Fruit fly (Drosophila melanogaster) whole organism, adult: ENCODE data around the gene eIF1A.
A peak's percentile ranks its signal among the peaks of the same experiment; 100 is the strongest.

Experiments used
- CG11617 ChIP-seq: fragments of 200-800 bp; sonication (Bioruptor generic); optimal IDR thresholded peaks from 2 replicates; lab custom pipeline; 2017; ENCODE audit warnings: mild to moderate bottlenecking, missing biosample characterization, missing genetic modification reagents, missing genetic modification characterization
- CG12768 ChIP-seq: fragments of 200-800 bp; sonication (Bioruptor generic); optimal IDR thresholded peaks from 2 replicates; lab custom pipeline; 2017; ENCODE audit warnings: missing biosample characterization, missing genetic modification characterization, mild to moderate bottlenecking, moderate library complexity, missing genetic modification reagents
- CG14711 ChIP-seq: fragments of 200-800 bp; sonication (Bioruptor generic); optimal IDR thresholded peaks from 2 replicates; lab custom pipeline; 2018; ENCODE audit warnings: missing biosample characterization, mild to moderate bottlenecking, missing genetic modification characterization, moderate library complexity
- CG1620 ChIP-seq: fragments of 200-800 bp; sonication (Bioruptor generic); optimal IDR thresholded peaks from 2 replicates; lab custom pipeline; 2016; ENCODE audit warnings: missing biosample characterization, missing genetic modification characterization
- CG33017 ChIP-seq: fragments of 200-800 bp; sonication (Bioruptor generic); optimal IDR thresholded peaks from 2 replicates; lab custom pipeline; 2018; ENCODE audit warnings: missing biosample characterization, mild to moderate bottlenecking, missing genetic modification characterization, moderate library complexity
- CG5204 ChIP-seq: fragments of 200-800 bp; sonication (Bioruptor generic); optimal IDR thresholded peaks from 2 replicates; lab custom pipeline; 2016; ENCODE audit warnings: missing biosample characterization, missing genetic modification characterization
- CG7045 ChIP-seq: fragments of 200-800 bp; sonication (Bioruptor generic); optimal IDR thresholded peaks from 2 replicates; lab custom pipeline; 2017; ENCODE audit warnings: missing biosample characterization, mild to moderate bottlenecking, missing genetic modification characterization
- CG7101 ChIP-seq: fragments of 200-800 bp; sonication (Bioruptor generic); optimal IDR thresholded peaks from 2 replicates; lab custom pipeline; 2018; ENCODE audit warnings: missing biosample characterization, mild to moderate bottlenecking, missing genetic modification characterization, moderate library complexity
- Clk ChIP-seq: fragments of 200-800 bp; sonication (Bioruptor generic); optimal IDR thresholded peaks from 2 replicates; lab custom pipeline; 2017; ENCODE audit warnings: missing biosample characterization, missing genetic modification characterization
- Crg-1 ChIP-seq: fragments of 200-800 bp; sonication (Bioruptor generic); optimal IDR thresholded peaks from 2 replicates; lab custom pipeline; 2016; ENCODE audit warnings: missing biosample characterization, missing genetic modification characterization
- Hr96 ChIP-seq: fragments of 200-800 bp; sonication (Bioruptor generic); optimal IDR thresholded peaks from 2 replicates; lab custom pipeline; 2016; ENCODE audit warnings: missing biosample characterization, missing genetic modification characterization
- Mnt ChIP-seq: fragments of 200-800 bp; sonication (Bioruptor generic); optimal IDR thresholded peaks from 2 replicates; lab custom pipeline; 2016; ENCODE audit warnings: missing biosample characterization, mild to moderate bottlenecking, missing genetic modification characterization
- bab1 ChIP-seq: fragments of 200-800 bp; sonication (Bioruptor generic); optimal IDR thresholded peaks from 3 replicates; lab custom pipeline; 2019; ENCODE audit warnings: missing biosample characterization, mild to moderate bottlenecking, missing genetic modification characterization, moderate library complexity
- cic ChIP-seq: fragments of 200-800 bp; sonication (Bioruptor generic); optimal IDR thresholded peaks from 2 replicates; lab custom pipeline; 2017; ENCODE audit warnings: missing biosample characterization, mild to moderate bottlenecking, missing genetic modification characterization, moderate library complexity
- cnc ChIP-seq, 2 experiments: fragments of >200 bp; optimal IDR thresholded peaks; 2 replicates each; lab custom pipeline; 2017
- kay ChIP-seq: fragments of 200-800 bp; sonication (Bioruptor generic); peaks from one replicate; lab custom pipeline; 2016; ENCODE audit warnings: missing biosample characterization, missing genetic modification characterization, borderline replicate concordance
- ovo ChIP-seq: fragments of 200-800 bp; sonication (Bioruptor generic); optimal IDR thresholded peaks from 2 replicates; lab custom pipeline; 2016; ENCODE audit warnings: missing biosample characterization, missing genetic modification characterization
- pad ChIP-seq: fragments of 200-800 bp; sonication (Bioruptor generic); optimal IDR thresholded peaks from 3 replicates; lab custom pipeline; 2017; ENCODE audit warnings: missing biosample characterization, missing genetic modification characterization, mild to moderate bottlenecking, moderate library complexity, missing genetic modification reagents
- tj ChIP-seq: fragments of 200-800 bp; sonication (Bioruptor generic); optimal IDR thresholded peaks from 3 replicates; lab custom pipeline; 2017; ENCODE audit warnings: missing biosample characterization, mild to moderate bottlenecking, missing genetic modification characterization, moderate library complexity
- toe ChIP-seq: fragments of 200-800 bp; sonication (Bioruptor generic); optimal IDR thresholded peaks from 2 replicates; lab custom pipeline; 2016; ENCODE audit warnings: missing biosample characterization, missing genetic modification characterization

The eIF1A gene

DNA sequence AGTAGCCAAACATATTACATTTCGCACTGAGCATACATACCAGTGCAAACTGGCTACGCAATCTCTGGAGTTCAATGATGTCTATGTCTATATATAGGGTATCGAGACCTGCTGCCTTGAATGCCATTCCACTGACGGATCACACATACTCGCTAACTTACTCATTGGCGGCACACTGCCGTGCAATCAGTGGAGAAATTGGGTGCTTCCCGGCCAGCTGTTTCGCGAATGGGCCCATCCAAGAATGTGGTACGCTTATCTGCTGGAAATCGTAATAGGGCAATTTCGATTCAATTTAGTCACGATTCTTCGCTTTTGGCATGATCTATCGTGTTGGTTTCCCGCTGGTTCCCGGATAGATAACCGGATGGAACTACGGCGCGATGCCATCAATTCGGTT, 5.7 kb downstream of the eIF1A start:
- TF ChIP-seq bab1 (GFP tag; lab: Kevin White, UChicago) = no peak

DNA sequence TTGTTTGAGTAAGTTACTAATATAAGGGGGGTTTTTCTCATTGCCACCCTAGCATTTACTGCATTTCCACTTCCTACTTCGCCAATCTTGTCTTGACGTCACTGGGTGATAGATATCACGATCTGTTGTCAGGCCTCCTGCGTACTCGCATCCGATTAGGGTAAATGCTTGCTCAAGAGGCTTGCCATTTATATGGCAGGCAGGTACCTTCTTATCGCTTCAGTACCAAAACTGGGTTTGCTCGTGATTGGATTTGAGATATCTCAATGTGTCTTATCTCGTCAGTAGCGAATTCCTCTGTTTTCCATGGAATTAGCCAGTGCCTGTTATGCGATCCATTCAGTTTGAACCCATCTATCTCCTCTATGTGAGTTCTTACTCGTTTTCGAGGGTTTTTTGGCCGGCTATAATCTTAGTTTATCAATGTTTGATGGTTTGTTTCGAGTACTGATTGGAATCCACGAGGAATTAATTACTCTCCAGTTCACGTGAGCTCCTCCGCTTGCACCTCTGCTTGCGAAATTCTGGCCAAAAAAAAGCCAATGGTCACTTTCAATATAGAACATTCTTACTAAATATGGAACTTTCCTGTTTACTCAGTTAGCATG, 6.5 kb downstream of the eIF1A start:
- TF ChIP-seq ovo (GFP tag; lab: Kevin White, UChicago) (no peak), pad (GFP tag; lab: Kevin White, UChicago) (no peak), CG7045 (GFP tag; lab: Kevin White, UChicago) (no peak), CG5204 (GFP tag; lab: Kevin White, UChicago) (no peak), Hr96 (no peak), cnc (optimal IDR thresholded peaks at IDR 0.05; lab: Kevin White, UChicago) (no peak), Crg-1 (GFP tag; lab: Kevin White, UChicago) (no peak), CG11617 (no peak), Clk (GFP tag; lab: Kevin White, UChicago) (no peak), Mnt (GFP tag; lab: Kevin White, UChicago) (no peak), CG7101 (tag; lab: Kevin White, UChicago) (no peak), CG12768 (GFP tag; lab: Kevin White, UChicago) (no peak), CG1620 (GFP tag; lab: Kevin White, UChicago) (no peak), cic (no peak), toe (GFP tag; lab: Kevin White, UChicago) (no peak), bab1 (GFP tag; lab: Kevin White, UChicago) (no peak), tj (no peak), kay (GFP tag; lab: Kevin White, UChicago) (no peak), CG33017 (tag; lab: Kevin White, UChicago) (no peak), CG14711 (tag; lab: Kevin White, UChicago) (no peak)

DNA sequence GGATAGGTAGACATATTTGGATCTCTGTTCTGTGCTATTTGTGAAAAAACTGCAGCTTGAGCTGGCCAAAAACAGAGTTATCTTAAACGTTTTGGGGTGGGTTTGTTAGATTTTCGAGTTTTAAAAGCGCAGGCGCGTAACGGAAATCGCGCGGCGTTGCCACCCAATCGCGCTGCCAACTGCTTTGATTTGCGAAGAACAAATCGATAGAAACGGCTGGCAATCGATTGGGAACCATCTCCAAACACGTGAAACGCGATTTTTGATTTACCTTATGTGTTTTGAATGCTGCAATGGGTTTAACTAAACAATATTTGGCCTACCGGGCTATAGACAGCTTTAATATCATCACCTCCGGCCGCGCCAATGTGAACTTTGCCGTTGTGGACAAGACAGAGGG, 9.0 kb downstream of the eIF1A start, which contains the start of the genes CG14312 and CG8064:
Gene CG14312, minus strand, starts transcription at position 88 of the 400 bp plus-strand sequence.
Gene CG8064, plus strand, starts transcription at position 220 of the 400 bp plus-strand sequence.
- TF ChIP-seq CG7101 (tag; lab: Kevin White, UChicago) (no peak), Mnt (GFP tag; lab: Kevin White, UChicago) (peak; percentile 97), bab1 (GFP tag; lab: Kevin White, UChicago) (peak; percentile 11)

DNA sequence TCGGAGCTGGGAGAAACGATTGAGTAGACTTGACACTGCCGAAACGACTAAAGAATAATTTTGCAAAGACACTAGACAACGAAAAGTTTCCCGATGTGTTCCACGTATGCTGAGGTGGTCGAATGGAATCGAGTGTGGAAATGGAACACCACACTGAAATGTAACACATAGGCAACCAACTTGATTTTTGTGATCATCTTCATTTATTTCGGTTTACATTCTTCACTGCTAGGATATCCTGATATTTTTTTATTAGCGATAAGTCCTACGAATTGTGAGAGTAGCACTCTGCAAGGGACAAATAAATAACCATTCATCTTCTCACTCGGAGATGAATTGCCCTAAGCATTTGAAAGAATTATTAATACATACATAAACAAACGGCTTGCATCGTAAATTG, 14.2 kb downstream of the eIF1A start, which contains the start of gene CG7131:
Gene CG7131, minus strand, starts transcription at position 101 of the 400 bp plus-strand sequence.
- TF ChIP-seq bab1 (GFP tag; lab: Kevin White, UChicago) (no peak), CG5204 (GFP tag; lab: Kevin White, UChicago) (no peak)

DNA sequence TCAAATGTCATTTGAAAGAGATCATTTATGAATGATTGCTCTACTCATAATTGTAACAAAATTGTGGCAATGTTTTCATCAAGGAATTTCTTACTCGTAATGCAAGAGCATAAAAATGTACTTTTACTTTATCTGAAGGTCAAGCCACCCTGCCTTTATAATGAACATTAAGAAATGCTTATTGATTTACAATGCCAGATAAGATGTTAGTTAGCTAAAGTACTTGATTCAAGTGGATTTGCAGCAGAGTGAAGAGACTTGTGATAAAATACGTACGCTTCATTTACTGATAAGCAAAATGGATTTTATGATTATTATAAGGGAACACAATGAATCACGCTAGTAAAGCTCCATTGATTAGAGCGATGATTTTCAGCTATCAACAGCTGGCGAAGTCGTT, 17.4 kb downstream of the eIF1A start:
- peak; percentile 48 for TF ChIP-seq cic
- TF ChIP-seq Crg-1 (GFP tag; lab: Kevin White, UChicago) = no peak

DNA sequence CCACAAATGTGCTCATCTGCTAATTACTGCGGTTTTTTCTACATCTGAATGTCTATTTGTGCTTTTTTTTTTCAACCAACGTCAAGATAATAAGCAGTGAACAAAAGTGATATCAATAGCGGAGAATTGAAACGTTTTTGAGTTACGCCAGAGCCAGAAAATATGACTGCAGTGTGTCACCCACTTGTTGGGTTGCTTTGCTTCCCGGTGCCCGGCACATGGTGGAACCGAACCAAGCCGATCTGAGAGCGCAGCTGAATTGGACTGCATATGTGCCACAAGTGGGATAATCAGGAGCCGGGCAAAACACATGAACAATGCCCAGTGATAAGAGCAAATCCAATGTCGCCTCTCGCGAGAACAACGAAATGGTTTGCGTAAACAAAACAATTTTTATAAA, 17.9 kb downstream of the eIF1A start:
- TF ChIP-seq Mnt (GFP tag; lab: Kevin White, UChicago) = peak; percentile 30
- TF ChIP-seq toe (GFP tag; lab: Kevin White, UChicago) = no peak

DNA sequence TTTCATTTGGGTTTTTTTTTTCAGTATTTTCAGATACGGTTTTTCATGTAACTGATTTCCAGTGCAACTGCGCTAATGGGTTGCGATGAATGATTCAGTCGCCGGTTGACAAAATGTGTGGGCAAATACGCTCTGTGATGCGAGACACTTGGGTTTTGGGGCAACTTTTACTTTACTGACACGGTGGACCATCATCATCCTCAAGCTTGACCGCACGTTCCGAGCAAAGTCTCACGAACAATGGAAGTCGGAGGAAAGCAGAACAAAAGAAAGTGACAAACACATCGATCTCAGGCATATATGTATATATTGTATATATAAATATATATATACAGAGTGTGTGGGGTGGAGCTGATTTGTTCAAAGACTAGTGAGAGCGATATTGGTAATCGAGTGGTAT, 20.0 kb downstream of the eIF1A start:
- TF ChIP-seq CG14711 (tag; lab: Kevin White, UChicago) = no peak
- no peak for TF ChIP-seq CG1620 (GFP tag; lab: Kevin White, UChicago)
- no peak for TF ChIP-seq CG7101 (tag; lab: Kevin White, UChicago)
- TF ChIP-seq cnc (optimal IDR thresholded peaks at IDR 0.05; lab: Kevin White, UChicago) = no peak
- TF ChIP-seq kay (GFP tag; lab: Kevin White, UChicago) = no peak
- TF ChIP-seq CG5204 (GFP tag; lab: Kevin White, UChicago) = no peak
- no peak for TF ChIP-seq Clk (GFP tag; lab: Kevin White, UChicago)
- TF ChIP-seq pad (GFP tag; lab: Kevin White, UChicago) = no peak
- TF ChIP-seq bab1 (GFP tag; lab: Kevin White, UChicago) = no peak
- no peak for TF ChIP-seq cic
- TF ChIP-seq ovo (GFP tag; lab: Kevin White, UChicago) = no peak

DNA sequence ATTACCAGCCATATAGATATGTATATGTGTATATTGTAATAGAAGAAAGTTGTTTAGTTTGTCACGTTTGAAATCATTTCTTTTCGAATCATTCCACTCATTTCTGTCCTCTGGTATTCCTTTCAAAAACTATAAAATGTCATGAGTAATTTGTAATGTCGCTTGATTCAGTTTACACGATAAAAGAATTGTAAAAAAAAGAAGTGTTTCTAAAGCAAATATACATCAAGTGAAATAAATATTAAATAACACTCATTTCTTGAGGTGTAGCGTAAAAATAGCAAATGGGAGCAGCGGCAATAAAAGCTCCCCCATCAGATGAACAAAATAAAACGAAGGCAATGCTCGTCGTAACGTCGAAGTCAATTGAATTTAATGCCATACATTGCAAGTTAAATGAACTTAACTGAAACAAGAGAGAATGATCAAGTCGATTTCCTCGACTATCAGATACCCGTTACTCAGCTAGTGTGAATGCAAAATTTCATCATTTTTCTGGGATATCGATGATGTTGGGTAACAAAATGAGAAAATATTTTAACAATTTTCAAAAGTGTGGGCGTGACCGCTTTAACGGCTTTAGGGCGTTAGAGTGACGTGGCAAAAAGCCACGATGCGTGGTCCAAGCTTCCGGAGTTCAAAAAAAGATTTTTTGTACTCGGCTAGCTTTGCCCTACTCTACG, 20.9 kb downstream of the eIF1A start:
- TF ChIP-seq kay (GFP tag; lab: Kevin White, UChicago) = peak; percentile 77
- TF ChIP-seq CG11617 = no peak
- TF ChIP-seq Crg-1 (GFP tag; lab: Kevin White, UChicago) = no peak
